Worm (Caenorhabditis elegans) whole organism, L1 larva: ENCODE data around the gene ZK666.15.

ENCODE experiments used
- ama-1 ChIP-seq: fragments of 150-350 bp; optimal IDR thresholded peaks from 2 replicates; lab custom pipeline; 2014
- ceh-90 ChIP-seq: sonication (generic microtip); optimal IDR thresholded peaks from 2 replicates; lab custom pipeline; 2016; ENCODE audit warnings: missing genetic modification characterization, missing compliant biosample characterization
- efl-3 ChIP-seq: fragments of 200-800 bp; sonication (Bioruptor generic); optimal IDR thresholded peaks from 2 replicates; lab custom pipeline; 2018; ENCODE audit warnings: mild to moderate bottlenecking, missing genetic modification characterization, missing compliant biosample characterization
- elt-2 ChIP-seq: sonication (generic microtip); optimal IDR thresholded peaks from 2 replicates; lab custom pipeline; 2016; ENCODE audit warnings: missing genetic modification characterization, mild to moderate bottlenecking, inconsistent platforms, missing compliant biosample characterization, missing genetic modification reagents
- lsy-2 ChIP-seq, 2 experiments: fragments of 150-350 bp; optimal IDR thresholded peaks; 2 replicates each; lab custom pipeline; 2014; ENCODE audit warnings: missing biosample characterization in 2 of 2, missing genetic modification characterization in 2 of 2
- nhr-11 ChIP-seq: fragments of 150-350 bp; optimal IDR thresholded peaks from 2 replicates; lab custom pipeline; 2014; ENCODE audit warnings: missing biosample characterization, missing genetic modification characterization
- pag-3 ChIP-seq: sonication (generic microtip); optimal IDR thresholded peaks from 2 replicates; lab custom pipeline; 2017; ENCODE audit warnings: missing genetic modification characterization, mild to moderate bottlenecking, missing compliant biosample characterization, antibody characterized with exemption, borderline replicate concordance; ENCODE audit not compliant: insufficient read depth
- pqm-1 ChIP-seq: sonication (generic microtip); optimal IDR thresholded peaks from 3 replicates; lab custom pipeline; 2017; ENCODE audit warnings: missing biosample characterization, missing genetic modification characterization
- snpc-4 ChIP-seq: fragments of 150-350 bp; optimal IDR thresholded peaks from 2 replicates; lab custom pipeline; 2014; ENCODE audit warnings: missing biosample characterization, missing genetic modification characterization
- ztf-11 ChIP-seq, 2 experiments: sonication (generic microtip); optimal IDR thresholded peaks; 2 replicates each; lab custom pipeline; 2016 to 2017; ENCODE audit warnings: missing genetic modification characterization in 2 of 2, missing biosample characterization in 1 of 2, missing compliant biosample characterization in 1 of 2

DNA sequence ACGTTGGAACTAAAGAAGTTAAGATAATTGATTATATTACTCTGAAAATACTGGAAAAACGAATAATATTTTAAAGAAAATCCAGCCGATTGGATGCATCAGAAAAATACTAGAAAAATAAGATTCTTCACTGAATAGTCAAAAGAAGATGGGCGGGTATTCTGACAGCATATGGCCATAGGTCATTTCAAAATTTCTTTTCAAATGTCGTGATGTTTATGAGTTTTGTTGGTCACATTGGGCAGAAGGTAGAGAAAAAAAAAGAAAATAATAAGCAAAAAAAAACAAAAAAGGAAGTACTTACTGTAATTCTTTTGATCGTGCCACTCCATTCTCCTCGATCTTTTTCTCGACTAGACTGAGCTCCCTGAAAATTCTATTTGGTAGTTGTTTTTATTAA, 36.7 kb downstream of the ZK666.15 start, which contains the start of gene F59B10.5:
- TF ChIP-seq elt-2 (tag; lab: Kevin White, UChicago), result no peak
- no peak for TF ChIP-seq lsy-2 (tag; optimal IDR thresholded peaks at IDR 0.05; lab: Kevin White, UChicago)
- no peak for TF ChIP-seq nhr-11 (tag; lab: Kevin White, UChicago)
- no peak for TF ChIP-seq pqm-1 (tag; lab: Kevin White, UChicago)
- no peak for TF ChIP-seq efl-3 (GFP tag; lab: Kevin White, UChicago)
- no peak for TF ChIP-seq ama-1 (lab: Kevin White, UChicago)
- TF ChIP-seq snpc-4 (tag; lab: Kevin White, UChicago), result no peak
- TF ChIP-seq ceh-90 (tag; lab: Kevin White, UChicago), result no peak
- no peak for TF ChIP-seq pag-3 (tag; lab: Kevin White, UChicago)
- TF ChIP-seq ztf-11 (tag; optimal IDR thresholded peaks at IDR 0.05; lab: Kevin White, UChicago), result no peak
